Fruit fly (Drosophila melanogaster) whole organism, embryonic: ENCODE measurements around the gene CG5969.
A peak's percentile ranks its signal among the peaks of the same experiment; 100 is the strongest.

ENCODE experiments used
- Awh ChIP-seq: fragments of 200-800 bp; sonication (Bioruptor generic); IDR thresholded peaks from 2 replicates; pipeline ENCODE4, ENCODE4 v1.3.6; 2022; ENCODE audit warnings: missing biosample characterization, missing genetic modification characterization
- B-H1 ChIP-seq: fragments of 200-800 bp; sonication (Bioruptor generic); IDR thresholded peaks from 3 replicates; pipeline ENCODE4 v1.3.6; 2022; ENCODE audit warnings: missing biosample characterization, missing genetic modification characterization
- CG10654 ChIP-seq: fragments of 200-800 bp; sonication (Bioruptor generic); optimal IDR thresholded peaks from 2 replicates; lab custom pipeline; 2016; ENCODE audit warnings: missing biosample characterization, missing genetic modification characterization
- CG10959 ChIP-seq: fragments of 200-800 bp; sonication (Bioruptor generic); IDR thresholded peaks from 2 replicates; pipeline ENCODE4 v1.3.6; 2022; ENCODE audit warnings: missing biosample characterization, missing genetic modification characterization
- CG12071 ChIP-seq: fragments of 200-800 bp; sonication (Bioruptor generic); optimal IDR thresholded peaks from 3 replicates; lab custom pipeline; 2018; ENCODE audit warnings: missing biosample characterization, mild to moderate bottlenecking, missing genetic modification characterization
- CG12744 ChIP-seq: fragments of 200-800 bp; sonication (Bioruptor generic); optimal IDR thresholded peaks from 2 replicates; lab custom pipeline; 2016; ENCODE audit warnings: missing biosample characterization, missing genetic modification characterization
- CG13894 ChIP-seq: fragments of 200-800 bp; sonication (Bioruptor generic); optimal IDR thresholded peaks from 3 replicates; lab custom pipeline; 2018; ENCODE audit warnings: missing biosample characterization, mild to moderate bottlenecking, missing genetic modification characterization, moderate library complexity
- CG16815 ChIP-seq: fragments of 200-800 bp; sonication (Bioruptor generic); optimal IDR thresholded peaks from 3 replicates; lab custom pipeline; 2017; ENCODE audit warnings: missing biosample characterization, mild to moderate bottlenecking, missing genetic modification characterization
- CG17612 ChIP-seq: fragments of 200-800 bp; sonication (Bioruptor generic); IDR thresholded peaks from 2 replicates; pipeline ENCODE4 v1.3.6; 2022; ENCODE audit warnings: missing biosample characterization, missing genetic modification characterization
- CG2120 ChIP-seq: fragments of 200-800 bp; sonication (Bioruptor generic); optimal IDR thresholded peaks from 3 replicates; lab custom pipeline; 2016; ENCODE audit warnings: missing biosample characterization, missing genetic modification characterization
- CG30431 ChIP-seq: fragments of 200-800 bp; sonication (Bioruptor generic); optimal IDR thresholded peaks from 2 replicates; lab custom pipeline; 2017; ENCODE audit warnings: missing biosample characterization, missing genetic modification characterization
- CG33213 ChIP-seq: fragments of 200-800 bp; sonication (Bioruptor generic); optimal IDR thresholded peaks from 3 replicates; lab custom pipeline; 2016; ENCODE audit warnings: missing biosample characterization, missing genetic modification characterization
- CG3847 ChIP-seq: fragments of 200-800 bp; sonication (Bioruptor generic); IDR thresholded peaks from 2 replicates; pipeline ENCODE4 v1.3.6; 2022; ENCODE audit warnings: missing biosample characterization, missing genetic modification characterization
- CG4328 ChIP-seq: fragments of 200-800 bp; sonication (Bioruptor generic); optimal IDR thresholded peaks from 3 replicates; lab custom pipeline; 2017; ENCODE audit warnings: missing biosample characterization, missing genetic modification reagents, missing genetic modification characterization
- CG4730 ChIP-seq: fragments of 200-800 bp; sonication (Bioruptor generic); IDR thresholded peaks from 2 replicates; pipeline ENCODE4 v1.3.6; 2022; ENCODE audit warnings: missing biosample characterization, missing genetic modification characterization
- CG5180 ChIP-seq: fragments of 200-800 bp; sonication (Bioruptor generic); optimal IDR thresholded peaks from 3 replicates; lab custom pipeline; 2017; ENCODE audit warnings: missing biosample characterization, missing genetic modification characterization, mild to moderate bottlenecking, moderate library complexity, missing genetic modification reagents
- CG5245 ChIP-seq: fragments of 200-800 bp; sonication (Bioruptor generic); optimal IDR thresholded peaks from 3 replicates; lab custom pipeline; 2016; ENCODE audit warnings: missing biosample characterization, missing genetic modification characterization
- CG8765 ChIP-seq: fragments of 200-800 bp; sonication (Bioruptor generic); IDR thresholded peaks from 2 replicates; pipeline ENCODE4 v1.3.6; 2022; ENCODE audit warnings: missing biosample characterization, missing genetic modification characterization
- CTCF ChIP-seq: fragments of 200-800 bp; sonication (Bioruptor generic); optimal IDR thresholded peaks from 2 replicates; lab custom pipeline; 2017; ENCODE audit warnings: missing biosample characterization, mild to moderate bottlenecking, missing genetic modification characterization, moderate library complexity
- HmgD ChIP-seq: fragments of 200-800 bp; sonication (Bioruptor generic); optimal IDR thresholded peaks from 3 replicates; lab custom pipeline; 2016; ENCODE audit warnings: missing biosample characterization, missing genetic modification characterization
- MTF-1 ChIP-seq: fragments of 200-800 bp; sonication (Bioruptor generic); optimal IDR thresholded peaks from 2 replicates; lab custom pipeline; 2018; ENCODE audit warnings: missing biosample characterization, mild to moderate bottlenecking, missing genetic modification characterization, borderline replicate concordance
- Meics ChIP-seq: fragments of 200-800 bp; sonication (Bioruptor generic); optimal IDR thresholded peaks from 2 replicates; lab custom pipeline; 2017; ENCODE audit warnings: missing biosample characterization, mild to moderate bottlenecking, missing genetic modification characterization
- Oaz ChIP-seq: fragments of 200-800 bp; sonication (Bioruptor generic); IDR thresholded peaks from 2 replicates; pipeline ENCODE4 v1.3.6; 2022; ENCODE audit warnings: missing biosample characterization, missing genetic modification characterization
- Ravus ChIP-seq: fragments of 200-800 bp; sonication (Bioruptor generic); IDR thresholded peaks from 2 replicates; pipeline ENCODE4 v1.3.6; 2022; ENCODE audit warnings: missing biosample characterization, missing genetic modification characterization
- Scr ChIP-seq: fragments of 200-800 bp; sonication (Bioruptor generic); IDR thresholded peaks from 2 replicates; pipeline ENCODE4 v1.3.6; 2022; ENCODE audit warnings: missing biosample characterization, missing genetic modification characterization; ENCODE audit not compliant: partially characterized antibody
- Sry-δ ChIP-seq: fragments of 200-800 bp; sonication (Bioruptor generic); optimal IDR thresholded peaks from 2 replicates; lab custom pipeline; 2016; ENCODE audit warnings: missing biosample characterization, missing genetic modification characterization
- Taf1 ChIP-seq: fragments of 200-800 bp; sonication (Bioruptor generic); IDR thresholded peaks from 2 replicates; pipeline ENCODE4 v1.3.6; 2022; ENCODE audit warnings: missing biosample characterization, missing genetic modification characterization
- az2 ChIP-seq: fragments of 200-800 bp; sonication (Bioruptor generic); optimal IDR thresholded peaks from 3 replicates; lab custom pipeline; 2016; ENCODE audit warnings: missing biosample characterization, missing genetic modification characterization
- dm ChIP-seq: fragments of 200-800 bp; sonication (Bioruptor generic); optimal IDR thresholded peaks from 3 replicates; lab custom pipeline; 2016; ENCODE audit warnings: missing biosample characterization, missing genetic modification characterization
- fd102C ChIP-seq: fragments of 200-800 bp; sonication (Bioruptor generic); optimal IDR thresholded peaks from 2 replicates; lab custom pipeline; 2018; ENCODE audit warnings: missing biosample characterization, mild to moderate bottlenecking, missing genetic modification characterization, moderate library complexity
- fd3F ChIP-seq: fragments of 200-800 bp; sonication (Bioruptor generic); optimal IDR thresholded peaks from 2 replicates; lab custom pipeline; 2018; ENCODE audit warnings: missing biosample characterization, mild to moderate bottlenecking, missing genetic modification characterization, moderate library complexity
- gro ChIP-seq: fragments of 200-800 bp; sonication (Bioruptor generic); optimal IDR thresholded peaks from 2 replicates; lab custom pipeline; 2016; ENCODE audit warnings: missing biosample characterization, missing genetic modification characterization
- ind ChIP-seq: fragments of 200-800 bp; sonication (Bioruptor generic); optimal IDR thresholded peaks from 3 replicates; lab custom pipeline; 2016; ENCODE audit warnings: missing biosample characterization, missing genetic modification characterization
- jumu ChIP-seq: fragments of 200-800 bp; sonication (Bioruptor generic); optimal IDR thresholded peaks from 3 replicates; lab custom pipeline; 2016; ENCODE audit warnings: missing biosample characterization, missing genetic modification characterization
- kay ChIP-seq: fragments of 200-800 bp; sonication (Bioruptor generic); optimal IDR thresholded peaks from 2 replicates; lab custom pipeline; 2016; ENCODE audit warnings: missing biosample characterization, missing genetic modification characterization
- knrl ChIP-seq: fragments of 200-800 bp; sonication (Bioruptor generic); IDR thresholded peaks from 3 replicates; pipeline ENCODE4 v1.3.6; 2022; ENCODE audit warnings: missing biosample characterization, missing genetic modification characterization; ENCODE audit not compliant: partially characterized antibody
- lola ChIP-seq, 3 experiments: fragments of >200 bp in 2 of 3; fragments of 200-800 bp in 1 of 3; sonication (Bioruptor generic) in 1 of 3; optimal IDR thresholded peaks; 2 replicates each; lab custom pipeline; 2017 to 2019; ENCODE audit warnings: missing biosample characterization in 3 of 3, missing genetic modification characterization in 3 of 3, mild to moderate bottlenecking in 1 of 3, moderate library complexity in 1 of 3
- mirr ChIP-seq: fragments of 200-800 bp; sonication (Bioruptor generic); optimal IDR thresholded peaks from 3 replicates; lab custom pipeline; 2018; ENCODE audit warnings: missing biosample characterization, mild to moderate bottlenecking, missing genetic modification characterization
- nerfin-1 ChIP-seq: fragments of 200-800 bp; sonication (Bioruptor generic); optimal IDR thresholded peaks from 3 replicates; lab custom pipeline; 2019; ENCODE audit warnings: missing biosample characterization, mild to moderate bottlenecking, missing genetic modification characterization, moderate library complexity
- oc ChIP-seq: fragments of 200-800 bp; sonication (Bioruptor generic); optimal IDR thresholded peaks from 2 replicates; lab custom pipeline; 2018; ENCODE audit warnings: missing biosample characterization, mild to moderate bottlenecking, missing genetic modification characterization, moderate library complexity
- pb ChIP-seq: fragments of 200-800 bp; sonication (Bioruptor generic); optimal IDR thresholded peaks from 3 replicates; lab custom pipeline; 2016; ENCODE audit warnings: missing biosample characterization, missing genetic modification characterization
- pho ChIP-seq: fragments of 200-800 bp; sonication (Bioruptor generic); optimal IDR thresholded peaks from 2 replicates; lab custom pipeline; 2016; ENCODE audit warnings: missing biosample characterization, missing genetic modification characterization
- salm ChIP-seq: fragments of 200-800 bp; sonication (Bioruptor generic); optimal IDR thresholded peaks from 2 replicates; lab custom pipeline; 2018; ENCODE audit warnings: missing biosample characterization, mild to moderate bottlenecking, missing genetic modification characterization
- sisA ChIP-seq: fragments of 200-800 bp; sonication (Bioruptor generic); IDR thresholded peaks from 2 replicates; pipeline ENCODE4 v1.3.6; 2022; ENCODE audit warnings: missing biosample characterization, missing genetic modification characterization
- sna ChIP-seq: fragments of 200-800 bp; sonication (Bioruptor generic); IDR thresholded peaks from 2 replicates; pipeline ENCODE4 v1.3.6; 2022; ENCODE audit warnings: missing biosample characterization, missing genetic modification characterization; ENCODE audit not compliant: partially characterized antibody
- stc ChIP-seq: fragments of 200-800 bp; sonication (Bioruptor generic); IDR thresholded peaks from 2 replicates; pipeline ENCODE4 v1.3.6; 2022; ENCODE audit warnings: missing biosample characterization, missing genetic modification characterization
- toy ChIP-seq: fragments of 200-800 bp; sonication (Bioruptor generic); IDR thresholded peaks from 2 replicates; pipeline ENCODE4 v1.3.6; 2022; ENCODE audit warnings: missing biosample characterization, missing genetic modification characterization
- wek ChIP-seq: fragments of 200-800 bp; sonication (Bioruptor generic); optimal IDR thresholded peaks from 3 replicates; lab custom pipeline; 2018; ENCODE audit warnings: missing biosample characterization, mild to moderate bottlenecking, missing genetic modification characterization, moderate library complexity
- wor ChIP-seq: fragments of 200-800 bp; sonication (Bioruptor generic); IDR thresholded peaks from 2 replicates; pipeline ENCODE4 v1.3.6; 2022; ENCODE audit warnings: missing biosample characterization, missing genetic modification characterization
- zfh1 ChIP-seq: fragments of 200-800 bp; sonication (Bioruptor generic); IDR thresholded peaks from 3 replicates; pipeline ENCODE4 v1.3.6; 2022; ENCODE audit warnings: missing biosample characterization, missing genetic modification characterization

The CG5969 gene

DNA sequence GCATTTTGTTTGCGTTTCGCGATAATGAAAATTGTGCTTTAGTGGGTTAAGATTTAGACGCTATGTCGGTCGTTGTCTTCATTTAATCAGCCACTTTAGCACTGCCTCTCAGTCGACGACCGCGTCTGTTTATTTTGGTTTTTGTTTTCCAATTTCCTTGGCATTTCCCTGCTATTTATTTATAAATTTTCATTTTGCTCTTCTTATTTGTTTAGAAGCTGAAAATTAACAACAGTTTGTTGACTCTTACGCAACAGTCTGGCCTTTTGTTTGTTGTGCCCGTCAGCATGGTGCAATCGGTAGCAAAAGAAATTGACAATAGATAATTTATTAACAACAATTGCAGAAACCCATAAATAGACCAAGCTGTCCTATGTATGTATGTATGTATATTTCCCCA, 34.0 kb downstream of the CG5969 start (continued):
- TF ChIP-seq CG3847 (GFP tag; lab: Robert Waterston, UW), result no peak
- no peak for TF ChIP-seq pho (GFP tag; lab: Kevin White, UChicago)
- TF ChIP-seq CG30431 (GFP tag; lab: Kevin White, UChicago), result no peak
- TF ChIP-seq stc (GFP tag; lab: Robert Waterston, UW), result 0 out of 2 replicates have a peak, but pooled peaks have one; percentile 42
- no peak for TF ChIP-seq zfh1 (GFP tag; lab: Robert Waterston, UW)
- no peak for TF ChIP-seq CG4730
- TF ChIP-seq jumu (GFP tag; lab: Kevin White, UChicago), result no peak
- no peak for TF ChIP-seq Meics (GFP tag; lab: Kevin White, UChicago)
- TF ChIP-seq fd3F (GFP tag; lab: Kevin White, UChicago), result no peak
- no peak for TF ChIP-seq CTCF (GFP tag; lab: Kevin White, UChicago)
- TF ChIP-seq CG5180 (GFP tag; lab: Kevin White, UChicago), result no peak
- no peak for TF ChIP-seq ind (GFP tag; lab: Kevin White, UChicago)

dm6 chr3L:20508136-20508635, 34.6 kb downstream of the CG5969 start:
- peak; percentile 91 for TF ChIP-seq CG17612 (GFP tag; lab: Robert Waterston, UW)
- TF ChIP-seq wek (GFP tag; lab: Kevin White, UChicago), result peak; percentile 60
- TF ChIP-seq CG4328, result peak; percentile 89
- peak; percentile 95 for TF ChIP-seq kay (GFP tag; lab: Kevin White, UChicago)
- TF ChIP-seq sisA, result peak; percentile 90
- TF ChIP-seq CG5245 (GFP tag; lab: Kevin White, UChicago), result peak; percentile 91
- TF ChIP-seq Scr (GFP tag; lab: Robert Waterston, UW), result peak; percentile 52
- TF ChIP-seq CG8765 (GFP tag; lab: Robert Waterston, UW), result peak; percentile 84; the same call in 1 of the 2 replicates
- peak; percentile 93 for TF ChIP-seq CG16815 (GFP tag; lab: Kevin White, UChicago)
- TF ChIP-seq gro (GFP tag; lab: Kevin White, UChicago), result peak; percentile 94
- peak; percentile 83 for TF ChIP-seq CG10959 (GFP tag; lab: Robert Waterston, UW)
- TF ChIP-seq CG12744 (GFP tag; lab: Kevin White, UChicago), result peak; percentile 92
- peak; percentile 60 for TF ChIP-seq Sry-δ
- no peak for TF ChIP-seq fd102C (GFP tag; lab: Kevin White, UChicago)
- TF ChIP-seq toy (GFP tag; lab: Robert Waterston, UW), result no peak; the same call in 1 of the 2 replicates
- peak; percentile 91 for TF ChIP-seq az2 (GFP tag; lab: Kevin White, UChicago)
- peak; percentile 81 for TF ChIP-seq HmgD
- TF ChIP-seq knrl (GFP tag; lab: Robert Waterston, UW), result peak; percentile 63; the same call in 2 of the 3 replicates
- TF ChIP-seq pb (GFP tag; lab: Kevin White, UChicago), result peak; percentile 78
- TF ChIP-seq salm, result peak; percentile 76
- TF ChIP-seq nerfin-1 (tag; lab: Kevin White, UChicago), result peak; percentile 85
- TF ChIP-seq wor (GFP tag; lab: Robert Waterston, UW), result peak; percentile 42; the same call in 1 of the 2 replicates
- peak; percentile 81 for TF ChIP-seq MTF-1 (GFP tag; lab: Kevin White, UChicago)
- no peak for TF ChIP-seq sna
- TF ChIP-seq Taf1 (GFP tag; lab: Robert Waterston, UW), result peak; percentile 96
- peak; percentile 81 for TF ChIP-seq CG33213 (GFP tag; lab: Kevin White, UChicago)
- TF ChIP-seq CG12071, result peak; percentile 81
- TF ChIP-seq Ravus, result peak; percentile 81
- TF ChIP-seq lola (GFP tag; optimal IDR thresholded peaks at IDR 0.05; lab: Kevin White, UChicago), result peak in 1 of 3 experiments; percentile 72
- peak; percentile 75 for TF ChIP-seq dm (GFP tag; lab: Kevin White, UChicago)
- TF ChIP-seq oc (tag; lab: Kevin White, UChicago), result peak; percentile 78
- TF ChIP-seq B-H1, result peak; percentile 84
- no peak; the same call in 1 of the 2 replicates for TF ChIP-seq Oaz (GFP tag; lab: Robert Waterston, UW)
- peak; percentile 90 for TF ChIP-seq CG10654
- TF ChIP-seq mirr, result peak; percentile 89
- peak; percentile 97 for TF ChIP-seq CG13894
- peak; percentile 99 for TF ChIP-seq CG2120
- peak; percentile 82 for TF ChIP-seq Awh (GFP tag; lab: Robert Waterston, UW)
